Fruit fly (Drosophila melanogaster) whole organism, prepupa: ENCODE data around the gene CG15923.

ENCODE experiments used
- CG10669 ChIP-seq: fragments of 200-800 bp; sonication (Bioruptor generic); optimal IDR thresholded peaks from 3 replicates; lab custom pipeline; 2018; ENCODE audit warnings: missing biosample characterization, mild to moderate bottlenecking, missing genetic modification characterization, moderate library complexity
- CG11294 ChIP-seq: fragments of 200-800 bp; sonication (Bioruptor generic); IDR thresholded peaks from 2 replicates; pipeline ENCODE4 v1.3.6; 2022; ENCODE audit warnings: missing biosample characterization, missing genetic modification characterization
- CG11902 ChIP-seq: fragments of 200-800 bp; sonication (Bioruptor generic); optimal IDR thresholded peaks from 3 replicates; lab custom pipeline; 2016; ENCODE audit warnings: missing biosample characterization, missing genetic modification characterization
- CG32006 ChIP-seq: fragments of 200-800 bp; sonication (Bioruptor generic); optimal IDR thresholded peaks from 3 replicates; lab custom pipeline; 2017; ENCODE audit warnings: missing biosample characterization, mild to moderate bottlenecking, missing genetic modification characterization
- CG34406 ChIP-seq: fragments of 200-800 bp; sonication (Bioruptor generic); optimal IDR thresholded peaks from 3 replicates; lab custom pipeline; 2016; ENCODE audit warnings: missing biosample characterization, missing genetic modification characterization
- CG3919 ChIP-seq: fragments of 200-800 bp; sonication (Bioruptor generic); optimal IDR thresholded peaks from 3 replicates; lab custom pipeline; 2016; ENCODE audit warnings: missing biosample characterization, missing genetic modification characterization
- CG6163 ChIP-seq: fragments of 200-800 bp; sonication (Bioruptor generic); IDR thresholded peaks from 3 replicates; pipeline ENCODE4 v1.3.6; 2022; ENCODE audit warnings: missing biosample characterization, missing genetic modification characterization
- CG6276 ChIP-seq: fragments of 200-800 bp; sonication (Bioruptor generic); optimal IDR thresholded peaks from 2 replicates; lab custom pipeline; 2017; ENCODE audit warnings: missing biosample characterization, mild to moderate bottlenecking, missing genetic modification characterization
- CG6792 ChIP-seq: fragments of 200-800 bp; sonication (Bioruptor generic); optimal IDR thresholded peaks from 3 replicates; lab custom pipeline; 2016; ENCODE audit warnings: missing biosample characterization, missing genetic modification characterization
- CG6808 ChIP-seq: fragments of 200-800 bp; sonication (Bioruptor generic); optimal IDR thresholded peaks from 3 replicates; lab custom pipeline; 2017; ENCODE audit warnings: missing biosample characterization, missing genetic modification characterization, mild to moderate bottlenecking, moderate library complexity, missing genetic modification reagents
- CG6854 ChIP-seq: fragments of 200-800 bp; sonication (Bioruptor generic); optimal IDR thresholded peaks from 2 replicates; lab custom pipeline; 2017; ENCODE audit warnings: missing biosample characterization, mild to moderate bottlenecking, missing genetic modification characterization
- CG7368 ChIP-seq: fragments of 200-800 bp; sonication (Bioruptor generic); optimal IDR thresholded peaks from 3 replicates; lab custom pipeline; 2016; ENCODE audit warnings: missing biosample characterization, missing genetic modification characterization
- CG8632 ChIP-seq: fragments of 200-800 bp; sonication (Bioruptor generic); optimal IDR thresholded peaks from 3 replicates; lab custom pipeline; 2016; ENCODE audit warnings: missing biosample characterization, missing genetic modification characterization
- CG9139 ChIP-seq: fragments of 200-800 bp; sonication (Bioruptor generic); optimal IDR thresholded peaks from 3 replicates; lab custom pipeline; 2017; ENCODE audit warnings: missing biosample characterization, mild to moderate bottlenecking, missing genetic modification characterization
- Eip78C ChIP-seq: fragments of 200-800 bp; sonication (Bioruptor generic); peaks from one replicate; lab custom pipeline; 2016; ENCODE audit warnings: missing biosample characterization, missing genetic modification characterization
- Eip93F ChIP-seq: fragments of 200-800 bp; sonication (Bioruptor generic); optimal IDR thresholded peaks from 2 replicates; lab custom pipeline; 2016; ENCODE audit warnings: missing biosample characterization, mild to moderate bottlenecking, missing genetic modification characterization
- Ets96B ChIP-seq: fragments of 200-800 bp; optimal IDR thresholded peaks from 2 replicates; lab custom pipeline; 2019; ENCODE audit warnings: missing biosample characterization, mild to moderate bottlenecking, missing genetic modification characterization, moderate library complexity
- Gug ChIP-seq: fragments of 200-800 bp; sonication (Bioruptor generic); IDR thresholded peaks from 2 replicates; pipeline ENCODE4 v1.3.6; 2022; ENCODE audit warnings: missing biosample characterization, missing genetic modification characterization
- Lpt ChIP-seq: fragments of 200-800 bp; sonication (Bioruptor generic); optimal IDR thresholded peaks from 3 replicates; lab custom pipeline; 2016; ENCODE audit warnings: missing biosample characterization, missing genetic modification characterization
- OdsH ChIP-seq: fragments of 200-800 bp; sonication (Bioruptor generic); optimal IDR thresholded peaks from 3 replicates; lab custom pipeline; 2016; ENCODE audit warnings: missing biosample characterization, missing genetic modification characterization
- Sox102F ChIP-seq: fragments of 200-800 bp; sonication (Bioruptor generic); optimal IDR thresholded peaks from 2 replicates; lab custom pipeline; 2016; ENCODE audit warnings: missing biosample characterization, mild to moderate bottlenecking, missing genetic modification characterization
- Sox14 ChIP-seq: fragments of 200-800 bp; sonication (Bioruptor generic); optimal IDR thresholded peaks from 3 replicates; lab custom pipeline; 2016; ENCODE audit warnings: missing biosample characterization, missing genetic modification characterization
- Sox15 ChIP-seq: fragments of 200-800 bp; sonication (Bioruptor generic); optimal IDR thresholded peaks from 3 replicates; lab custom pipeline; 2016; ENCODE audit warnings: missing biosample characterization, missing genetic modification characterization
- achi ChIP-seq: fragments of 200-800 bp; sonication (Bioruptor generic); optimal IDR thresholded peaks from 3 replicates; lab custom pipeline; 2016; ENCODE audit warnings: missing biosample characterization, missing genetic modification characterization
- acj6 ChIP-seq: fragments of 200-800 bp; sonication (Bioruptor generic); optimal IDR thresholded peaks from 3 replicates; lab custom pipeline; 2016; ENCODE audit warnings: missing biosample characterization, missing genetic modification characterization
- cyc ChIP-seq: fragments of 200-800 bp; sonication (Bioruptor generic); optimal IDR thresholded peaks from 3 replicates; lab custom pipeline; 2016; ENCODE audit warnings: missing biosample characterization, missing genetic modification characterization
- dac ChIP-seq: fragments of 200-800 bp; sonication (Bioruptor generic); optimal IDR thresholded peaks from 2 replicates; lab custom pipeline; 2017; ENCODE audit warnings: missing biosample characterization, mild to moderate bottlenecking, missing genetic modification characterization
- fd85E ChIP-seq: fragments of 200-800 bp; sonication (Bioruptor generic); optimal IDR thresholded peaks from 3 replicates; lab custom pipeline; 2016; ENCODE audit warnings: missing biosample characterization, missing genetic modification characterization
- fkh ChIP-seq: fragments of 200-800 bp; sonication (Bioruptor generic); optimal IDR thresholded peaks from 3 replicates; lab custom pipeline; 2017; ENCODE audit warnings: missing biosample characterization, mild to moderate bottlenecking, missing genetic modification characterization, moderate library complexity
- lz ChIP-seq: fragments of 200-800 bp; sonication (Bioruptor generic); optimal IDR thresholded peaks from 3 replicates; lab custom pipeline; 2016; ENCODE audit warnings: missing biosample characterization, missing genetic modification characterization
- net ChIP-seq: fragments of 200-800 bp; sonication (Bioruptor generic); optimal IDR thresholded peaks from 3 replicates; lab custom pipeline; 2016; ENCODE audit warnings: missing biosample characterization, missing genetic modification characterization
- pdm3 ChIP-seq: fragments of 200-800 bp; sonication (Bioruptor generic); optimal IDR thresholded peaks from 3 replicates; lab custom pipeline; 2016; ENCODE audit warnings: missing biosample characterization, missing genetic modification characterization
- salr ChIP-seq, 2 experiments: fragments of 200-800 bp; sonication (Bioruptor generic); optimal IDR thresholded peaks; 3 replicates each; lab custom pipeline; 2016 to 2018; ENCODE audit warnings: missing biosample characterization in 2 of 2, missing genetic modification characterization in 2 of 2, mild to moderate bottlenecking in 1 of 2
- spab ChIP-seq: fragments of 200-800 bp; sonication (Bioruptor generic); optimal IDR thresholded peaks from 2 replicates; lab custom pipeline; 2017; ENCODE audit warnings: missing biosample characterization, mild to moderate bottlenecking, missing genetic modification characterization, missing genetic modification reagents
- ss ChIP-seq, 2 experiments: fragments of 200-800 bp; sonication (Bioruptor generic); optimal IDR thresholded peaks; 2 replicates in 1 of 2; 3 replicates in 1 of 2; lab custom pipeline; 2017 to 2018; ENCODE audit warnings: mild to moderate bottlenecking in 2 of 2, missing biosample characterization in 2 of 2, missing genetic modification characterization in 2 of 2, moderate library complexity in 1 of 2
- svp ChIP-seq: fragments of 200-800 bp; sonication (Bioruptor generic); peaks from one replicate; lab custom pipeline; 2016; ENCODE audit warnings: missing biosample characterization, missing genetic modification characterization
- vri ChIP-seq: fragments of 200-800 bp; sonication (Bioruptor generic); optimal IDR thresholded peaks from 3 replicates; lab custom pipeline; 2016; ENCODE audit warnings: missing biosample characterization, mild to moderate bottlenecking, missing genetic modification characterization

CG15923 gene

dm6 chr3R:20587630-20588479 is 28.8 kb downstream of the CG15923 start, which contains the start of gene Septin2 (continued):
- TF ChIP-seq CG6792 (GFP tag; lab: Kevin White, UChicago) (peak; percentile 93), CG34406 (peak; percentile 92), CG11902 (GFP tag; lab: Kevin White, UChicago) (peak; percentile 85), svp (GFP tag; lab: Kevin White, UChicago) (peak; percentile 97), lz (GFP tag; lab: Kevin White, UChicago) (peak; percentile 93), Sox102F (GFP tag; lab: Kevin White, UChicago) (peak; percentile 94), Eip93F (GFP tag; lab: Kevin White, UChicago) (peak; percentile 80), CG6276 (GFP tag; lab: Kevin White, UChicago) (peak; percentile 96), acj6 (GFP tag; lab: Kevin White, UChicago) (peak; percentile 92), CG6808 (peak; percentile 93), fkh (GFP tag; lab: Kevin White, UChicago) (peak; percentile 91), cyc (GFP tag; lab: Kevin White, UChicago) (peak; percentile 92), Gug (peak; percentile 75), CG10669 (peak; percentile 95), ss (GFP tag; optimal IDR thresholded peaks at IDR 0.05; lab: Kevin White, UChicago) (peak; percentile 82 to 88), CG32006 (GFP tag; lab: Kevin White, UChicago) (peak; percentile 97), Ets96B (tag; lab: Kevin White, UChicago) (peak; percentile 89), Lpt (GFP tag; lab: Kevin White, UChicago) (peak; percentile 87), salr (GFP tag; optimal IDR thresholded peaks at IDR 0.05; lab: Kevin White, UChicago) (peak; percentile 52 to 91), CG11294 (GFP tag; lab: Robert Waterston, UW) (peak; percentile 80), vri (GFP tag; lab: Kevin White, UChicago) (peak; percentile 84), CG3919 (peak; percentile 94)

- no peak for TF ChIP-seq Sox15 (GFP tag; lab: Kevin White, UChicago)
- peak; percentile 15; the same call in 1 of the 3 replicates for TF ChIP-seq CG6163 (GFP tag; lab: Robert Waterston, UW)
- no peak for TF ChIP-seq CG11902 (GFP tag; lab: Kevin White, UChicago)
- TF ChIP-seq pdm3 = no peak
- TF ChIP-seq, all 60 proteins: peak for 1
Observed at dm6 chr3R:20586409-20586808, 30.3 kb downstream of the CG15923 start.

dm6 chr3R:20585566-20585965 is 31.1 kb downstream of the CG15923 start, which contains the start of gene CG16953:
Gene CG16953 (minus strand): TSS chr3R:20585833.
- no peak for TF ChIP-seq CG7368 (GFP tag; lab: Kevin White, UChicago)
- TF ChIP-seq CG6854 (GFP tag; lab: Kevin White, UChicago) = peak; percentile 14
- no peak for TF ChIP-seq dac (GFP tag; lab: Kevin White, UChicago)
- no peak for TF ChIP-seq CG8632 (GFP tag; lab: Kevin White, UChicago)
- no peak for TF ChIP-seq CG6808
- TF ChIP-seq net (GFP tag; lab: Kevin White, UChicago) = no peak
- TF ChIP-seq fd85E (GFP tag; lab: Kevin White, UChicago) = no peak
- peak; percentile 30 for TF ChIP-seq Eip78C (GFP tag; lab: Kevin White, UChicago)
- TF ChIP-seq fkh (GFP tag; lab: Kevin White, UChicago) = no peak
- no peak for TF ChIP-seq Gug
- no peak for TF ChIP-seq CG6276 (GFP tag; lab: Kevin White, UChicago)
- TF ChIP-seq achi (GFP tag; lab: Kevin White, UChicago) = no peak
- no peak for TF ChIP-seq Sox15 (GFP tag; lab: Kevin White, UChicago)
- TF ChIP-seq OdsH (GFP tag; lab: Kevin White, UChicago) = no peak
- TF ChIP-seq CG9139 (GFP tag; lab: Kevin White, UChicago) = no peak
- peak; percentile 64 for TF ChIP-seq Sox14
- TF ChIP-seq spab (GFP tag; lab: Kevin White, UChicago) = no peak
